Worm (Caenorhabditis elegans): ENCODE data around the gene moa-2.

The moa-2 gene

DNA sequence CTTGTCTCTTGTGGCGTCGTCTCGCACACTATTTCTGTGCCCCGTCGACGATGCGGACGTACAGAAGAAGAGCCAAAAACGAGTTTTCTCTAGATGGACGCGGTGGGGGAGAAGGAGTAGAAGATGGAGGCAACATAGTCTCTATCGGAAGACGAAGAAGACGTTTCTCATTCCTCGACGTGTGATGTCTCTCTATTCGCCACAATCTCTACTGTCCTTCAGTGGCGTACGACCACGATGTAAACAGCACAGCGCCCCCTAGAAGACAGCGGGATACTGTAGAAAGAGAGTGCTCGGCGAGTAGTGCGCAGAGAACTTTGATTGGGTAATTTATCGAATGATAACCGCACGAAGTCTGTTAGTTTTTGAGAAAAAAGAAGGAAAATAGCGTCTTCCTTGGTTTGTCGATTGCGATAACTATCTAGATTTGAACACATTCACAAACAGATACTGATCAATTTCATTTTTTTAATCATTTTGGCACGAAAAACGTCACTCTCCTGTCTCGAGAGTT is 19.3 kb downstream of the moa-2 start:
- TF ChIP-seq pqm-1 (tag; optimal IDR thresholded peaks at IDR 0.05): no peak
- peak; percentile 35 for TF ChIP-seq ref-2 (tag; optimal IDR thresholded peaks at IDR 0.05)
- TF ChIP-seq madf-2 (tag; optimal IDR thresholded peaks at IDR 0.05): no peak

DNA sequence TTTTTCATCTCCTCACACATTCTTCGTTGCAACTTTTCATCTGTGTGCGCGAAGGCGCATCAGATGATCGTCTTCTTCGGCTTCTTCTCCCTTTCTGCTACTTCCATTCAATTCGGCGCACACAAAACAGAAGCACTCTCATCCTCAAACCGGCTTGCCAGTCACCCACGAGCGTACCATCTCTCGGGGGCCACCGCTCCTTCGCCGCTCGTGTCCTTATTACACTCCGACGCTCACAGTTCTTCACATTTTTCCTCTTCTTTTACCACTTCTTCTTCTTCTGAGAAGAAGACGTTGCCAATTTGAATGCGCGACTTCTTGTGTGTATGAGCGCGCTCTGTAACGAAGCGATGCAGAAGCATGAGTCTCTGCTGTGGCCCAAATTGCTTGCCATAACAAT is 20.3 kb downstream of the moa-2 start:
- TF ChIP-seq ama-1 (optimal IDR thresholded peaks at IDR 0.05): no peak
- peak; percentile 34 for TF ChIP-seq C08G9.2 (tag; optimal IDR thresholded peaks at IDR 0.05)
- no peak for TF ChIP-seq K02D7.2 (tag; optimal IDR thresholded peaks at IDR 0.05)
- peak; percentile 40 for TF ChIP-seq ref-2 (tag; optimal IDR thresholded peaks at IDR 0.05)
- no peak for TF ChIP-seq pqm-1 (tag; optimal IDR thresholded peaks at IDR 0.05)
- TF ChIP-seq hlh-15 (tag; optimal IDR thresholded peaks at IDR 0.05): no peak

DNA sequence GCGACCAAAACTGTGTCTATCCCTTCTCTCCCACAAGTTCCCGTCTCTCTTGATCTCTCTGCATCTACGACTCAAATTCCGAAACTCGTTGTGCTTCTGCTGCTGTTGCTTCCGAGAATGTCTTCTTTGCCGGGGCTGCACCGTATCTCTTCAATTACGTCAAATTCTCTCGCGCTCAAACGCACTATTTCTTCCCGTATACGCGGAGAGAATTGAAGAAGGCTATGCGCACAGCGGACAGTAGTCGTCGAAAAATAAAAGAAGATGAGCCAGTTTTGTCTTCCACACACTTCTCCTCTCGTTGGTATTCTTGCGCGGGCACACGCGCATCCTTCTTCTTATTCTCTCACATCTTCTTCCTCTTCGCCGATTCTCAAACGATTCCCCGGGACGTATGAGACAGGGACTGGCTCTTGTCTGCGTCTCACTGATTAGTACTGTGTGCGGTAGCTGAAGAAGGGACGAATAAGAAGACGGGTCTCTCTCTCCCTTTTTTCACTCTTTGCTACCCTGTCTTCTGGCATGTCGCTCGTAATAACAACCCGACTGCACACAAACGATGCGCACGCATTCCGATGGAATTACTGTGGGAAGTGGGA is 22.4 kb downstream of the moa-2 start:
- TF ChIP-seq ttx-3 (tag; optimal IDR thresholded peaks at IDR 0.05) (no peak), ahr-1 (tag; optimal IDR thresholded peaks at IDR 0.05) (no peak), ceh-6 (GFP tag; optimal IDR thresholded peaks at IDR 0.05) (no peak), nfya-1 (tag; optimal IDR thresholded peaks at IDR 0.05) (peak; percentile 27), pat-9 (tag; optimal IDR thresholded peaks at IDR 0.05) (no peak), dmd-4 (tag; optimal IDR thresholded peaks at IDR 0.05; ENCODE audit: borderline replicate concordance) (no peak), tbx-2 (tag; optimal IDR thresholded peaks at IDR 0.05) (peak; percentile 47), che-1 (tag; optimal IDR thresholded peaks at IDR 0.05) (no peak), elt-2 (tag; optimal IDR thresholded peaks at IDR 0.05) (peak; percentile 9), lin-11 (tag; optimal IDR thresholded peaks at IDR 0.05) (peak; percentile 6), ceh-2 (tag; optimal IDR thresholded peaks at IDR 0.05) (no peak), madf-2 (tag; optimal IDR thresholded peaks at IDR 0.05) (peak; percentile 7), ceh-24 (tag; optimal IDR thresholded peaks at IDR 0.05) (no peak), unc-3 (GFP tag; conservative IDR thresholded peaks at IDR 0.05) (no peak), unc-3 (tag; optimal IDR thresholded peaks at IDR 0.05) (no peak), elt-4 (tag; optimal IDR thresholded peaks at IDR 0.05) (no peak), ceh-19 (GFP tag; optimal IDR thresholded peaks at IDR 0.05) (peak; percentile 11), hlh-6 (tag; optimal IDR thresholded peaks at IDR 0.05) (peak; percentile 19), tbx-7 (tag; optimal IDR thresholded peaks at IDR 0.05) (no peak), unc-86 (tag; optimal IDR thresholded peaks at IDR 0.05) (no peak), unc-42 (tag; optimal IDR thresholded peaks at IDR 0.05) (peak; percentile 29), hlh-13 (GFP tag; optimal IDR thresholded peaks at IDR 0.05) (no peak), nhr-232 (tag; optimal IDR thresholded peaks at IDR 0.05) (no peak), T23F11.4 (GFP tag; optimal IDR thresholded peaks at IDR 0.05) (peak; percentile 33), ref-2 (tag; optimal IDR thresholded peaks at IDR 0.05) (peak; percentile 2), fkh-10 (GFP tag; optimal IDR thresholded peaks at IDR 0.05) (peak; percentile 39), lim-6 (tag; optimal IDR thresholded peaks at IDR 0.05) (peak; percentile 19), dve-1 (tag; optimal IDR thresholded peaks at IDR 0.05) (no peak), ceh-18 (tag; optimal IDR thresholded peaks at IDR 0.05) (peak; percentile 10), F13H6.1 (tag; optimal IDR thresholded peaks at IDR 0.05) (no peak), C08G9.2 (tag; optimal IDR thresholded peaks at IDR 0.05) (no peak), ama-1 (optimal IDR thresholded peaks at IDR 0.05) (no peak), ceh-48 (tag; optimal IDR thresholded peaks at IDR 0.05) (no peak), ceh-14 (tag; optimal IDR thresholded peaks at IDR 0.05) (peak; percentile 37), npax-4 (tag; optimal IDR thresholded peaks at IDR 0.05) (no peak), unc-55 (GFP tag; optimal IDR thresholded peaks at IDR 0.05) (peak; percentile 4), ceh-31 (tag; optimal IDR thresholded peaks at IDR 0.05) (peak; percentile 49), pag-3 (tag; optimal IDR thresholded peaks at IDR 0.05; ENCODE audit: borderline replicate concordance) (no peak), pha-2 (tag; optimal IDR thresholded peaks at IDR 0.05) (no peak)
